Fruit fly (Drosophila melanogaster): ENCODE measurements around the gene Sptr.

Sptr gene

DNA sequence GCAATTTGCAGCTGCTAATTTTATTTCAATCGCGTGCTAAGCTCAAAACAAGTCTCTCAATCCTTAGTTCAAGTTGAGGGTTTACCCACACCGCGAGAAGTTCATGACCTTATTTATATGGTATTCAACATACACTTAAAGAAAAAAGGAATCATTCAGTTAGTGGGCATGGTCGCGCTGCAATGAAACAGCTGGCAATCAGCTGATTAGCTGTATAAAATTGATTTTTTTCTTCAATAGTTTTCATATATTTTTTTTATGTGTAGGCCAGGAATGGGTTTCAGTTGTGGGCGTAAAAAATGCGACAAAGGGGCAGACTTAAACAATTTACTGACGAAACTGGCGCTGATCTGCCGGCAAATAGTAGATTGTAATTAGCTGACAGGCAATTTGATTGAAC is 34.9 kb upstream of the Sptr start (continued):
- TF ChIP-seq CG11294 (GFP tag; IDR thresholded peaks at IDR 0.05) (0 out of 2 replicates have a peak, but pooled peaks have one; percentile 18), Lpt (GFP tag; optimal IDR thresholded peaks at IDR 0.05) (no peak), achi (GFP tag; optimal IDR thresholded peaks at IDR 0.05) (peak; percentile 16), Hr38 (GFP tag; optimal IDR thresholded peaks at IDR 0.05) (no peak), CG1621 (tag; optimal IDR thresholded peaks at IDR 0.05) (no peak), CG11762 (GFP tag; optimal IDR thresholded peaks at IDR 0.05; ENCODE audit: insufficient read depth) (no peak), Sox15 (GFP tag; optimal IDR thresholded peaks at IDR 0.05) (peak; percentile 1), spab (GFP tag; optimal IDR thresholded peaks at IDR 0.05) (no peak), OdsH (GFP tag; optimal IDR thresholded peaks at IDR 0.05) (peak; percentile 10), CG16779 (tag; optimal IDR thresholded peaks at IDR 0.05) (no peak), CG6163 (GFP tag; IDR thresholded peaks at IDR 0.05) (peak; percentile 52; the same call in 2 of the 3 replicates), CG32006 (GFP tag; optimal IDR thresholded peaks at IDR 0.05) (no peak), esn (GFP tag; optimal IDR thresholded peaks at IDR 0.05) (no peak)

DNA sequence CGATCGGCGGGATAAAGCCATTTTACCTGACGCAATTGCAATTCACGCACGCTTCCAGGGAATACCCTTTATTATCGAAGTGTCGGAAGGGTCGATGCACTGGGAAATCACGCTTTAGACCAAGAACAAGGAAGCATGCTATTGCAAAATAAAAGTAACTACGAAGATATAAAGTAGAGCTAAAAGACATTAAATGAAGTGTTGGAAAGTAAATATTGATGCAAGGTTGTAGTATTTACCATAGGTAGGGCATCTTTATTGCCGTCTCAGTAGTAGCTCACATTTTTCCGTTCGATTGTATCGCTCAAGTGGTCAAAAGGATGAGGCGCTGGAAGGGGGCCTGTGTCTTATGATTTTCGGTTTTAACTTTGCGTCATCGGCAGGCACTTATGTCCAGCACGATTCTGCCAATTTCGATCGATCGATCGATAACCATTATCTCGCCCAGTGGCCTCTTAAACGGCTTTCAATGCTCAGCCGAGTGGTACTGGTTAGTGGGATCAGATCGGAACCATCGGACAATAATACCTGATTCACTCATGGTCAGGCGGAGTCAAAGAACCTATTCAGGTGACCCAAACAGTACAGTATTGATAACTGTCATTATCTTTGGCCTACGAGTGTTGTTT is 33.5 kb upstream of the Sptr start:
- peak; percentile 3 for TF ChIP-seq OdsH (GFP tag; optimal IDR thresholded peaks at IDR 0.05)
- TF ChIP-seq CG8632 (GFP tag; optimal IDR thresholded peaks at IDR 0.05) = peak; percentile 29
- no peak for TF ChIP-seq dac (GFP tag; optimal IDR thresholded peaks at IDR 0.05)
- no peak for TF ChIP-seq net (GFP tag; optimal IDR thresholded peaks at IDR 0.05)
- peak; percentile 8 for TF ChIP-seq CG34406 (GFP tag; optimal IDR thresholded peaks at IDR 0.05)
- TF ChIP-seq Smox (GFP tag; optimal IDR thresholded peaks at IDR 0.05) = no peak
- no peak for TF ChIP-seq CG32006 (GFP tag; optimal IDR thresholded peaks at IDR 0.05)
- TF ChIP-seq CG6808 (GFP tag; optimal IDR thresholded peaks at IDR 0.05) = no peak
- peak; percentile 17 for TF ChIP-seq Met (GFP tag; optimal IDR thresholded peaks at IDR 0.05)
- no peak for TF ChIP-seq fkh (GFP tag; optimal IDR thresholded peaks at IDR 0.05)
- TF ChIP-seq CG3032 (tag; optimal IDR thresholded peaks at IDR 0.05) = no peak
- TF ChIP-seq fd85E (GFP tag; optimal IDR thresholded peaks at IDR 0.05) = no peak
- TF ChIP-seq dsx (GFP tag; optimal IDR thresholded peaks at IDR 0.05; ENCODE audit: poor library complexity, severe bottlenecking) = no peak
- TF ChIP-seq cyc (GFP tag; optimal IDR thresholded peaks at IDR 0.05) = peak; percentile 20
- TF ChIP-seq esn (GFP tag; optimal IDR thresholded peaks at IDR 0.05) = peak; percentile 31
- TF ChIP-seq Eip93F (GFP tag; optimal IDR thresholded peaks at IDR 0.05) = no peak
- no peak for TF ChIP-seq Gug (GFP tag; IDR thresholded peaks at IDR 0.05)
- TF ChIP-seq spab (GFP tag; optimal IDR thresholded peaks at IDR 0.05) = no peak
- no peak for TF ChIP-seq Ets21C (GFP tag; optimal IDR thresholded peaks at IDR 0.05)
- no peak for TF ChIP-seq CG11762 (GFP tag; optimal IDR thresholded peaks at IDR 0.05; ENCODE audit: insufficient read depth)
- peak; percentile 50 for TF ChIP-seq svp (GFP tag)
- no peak for TF ChIP-seq CG16779 (tag; optimal IDR thresholded peaks at IDR 0.05)
- no peak for TF ChIP-seq CG11902 (GFP tag; optimal IDR thresholded peaks at IDR 0.05)
- TF ChIP-seq CG7368 (GFP tag; optimal IDR thresholded peaks at IDR 0.05) = no peak
- no peak for TF ChIP-seq salr (GFP tag; optimal IDR thresholded peaks at IDR 0.05)
- TF ChIP-seq ss (GFP tag; optimal IDR thresholded peaks at IDR 0.05) = no peak
- TF ChIP-seq achi (GFP tag; optimal IDR thresholded peaks at IDR 0.05) = peak; percentile 0
- TF ChIP-seq CG6276 (GFP tag; optimal IDR thresholded peaks at IDR 0.05) = no peak
- TF ChIP-seq Hr4 (GFP tag; optimal IDR thresholded peaks at IDR 0.05) = no peak
- TF ChIP-seq CG11294 (GFP tag; IDR thresholded peaks at IDR 0.05) = no peak
- TF ChIP-seq fd59A (GFP tag; optimal IDR thresholded peaks at IDR 0.05) = no peak
- peak; percentile 5 for TF ChIP-seq Eip75B (GFP tag; optimal IDR thresholded peaks at IDR 0.05)
- TF ChIP-seq Blimp-1 (GFP tag; optimal IDR thresholded peaks at IDR 0.05) = no peak
- TF ChIP-seq CG1621 (tag; optimal IDR thresholded peaks at IDR 0.05) = no peak
- 0 out of 2 replicates have a peak, but pooled peaks have one; percentile 22 for TF ChIP-seq CG15336 (GFP tag; IDR thresholded peaks at IDR 0.05)
- peak; percentile 9 for TF ChIP-seq CG31627 (GFP tag; optimal IDR thresholded peaks at IDR 0.05)
- no peak for TF ChIP-seq CG9139 (GFP tag; optimal IDR thresholded peaks at IDR 0.05)
- no peak for TF ChIP-seq Sox102F (GFP tag; optimal IDR thresholded peaks at IDR 0.05)
- TF ChIP-seq CG6792 (GFP tag; optimal IDR thresholded peaks at IDR 0.05) = no peak
- TF ChIP-seq Ets96B (tag; optimal IDR thresholded peaks at IDR 0.05) = peak; percentile 16
- no peak for TF ChIP-seq CG4318 (GFP tag; optimal IDR thresholded peaks at IDR 0.05)
- TF ChIP-seq Sox15 (GFP tag; optimal IDR thresholded peaks at IDR 0.05) = no peak
- TF ChIP-seq Lpt (GFP tag; optimal IDR thresholded peaks at IDR 0.05) = no peak
- peak; percentile 49 for TF ChIP-seq vri (GFP tag; optimal IDR thresholded peaks at IDR 0.05)
- no peak for TF ChIP-seq CG6163 (GFP tag; IDR thresholded peaks at IDR 0.05)
- TF ChIP-seq Eip78C (GFP tag) = peak; percentile 67

All from whole organism, prepupa.